Fruit fly (Drosophila melanogaster): ENCODE data around the gene CG13075.

DNA sequence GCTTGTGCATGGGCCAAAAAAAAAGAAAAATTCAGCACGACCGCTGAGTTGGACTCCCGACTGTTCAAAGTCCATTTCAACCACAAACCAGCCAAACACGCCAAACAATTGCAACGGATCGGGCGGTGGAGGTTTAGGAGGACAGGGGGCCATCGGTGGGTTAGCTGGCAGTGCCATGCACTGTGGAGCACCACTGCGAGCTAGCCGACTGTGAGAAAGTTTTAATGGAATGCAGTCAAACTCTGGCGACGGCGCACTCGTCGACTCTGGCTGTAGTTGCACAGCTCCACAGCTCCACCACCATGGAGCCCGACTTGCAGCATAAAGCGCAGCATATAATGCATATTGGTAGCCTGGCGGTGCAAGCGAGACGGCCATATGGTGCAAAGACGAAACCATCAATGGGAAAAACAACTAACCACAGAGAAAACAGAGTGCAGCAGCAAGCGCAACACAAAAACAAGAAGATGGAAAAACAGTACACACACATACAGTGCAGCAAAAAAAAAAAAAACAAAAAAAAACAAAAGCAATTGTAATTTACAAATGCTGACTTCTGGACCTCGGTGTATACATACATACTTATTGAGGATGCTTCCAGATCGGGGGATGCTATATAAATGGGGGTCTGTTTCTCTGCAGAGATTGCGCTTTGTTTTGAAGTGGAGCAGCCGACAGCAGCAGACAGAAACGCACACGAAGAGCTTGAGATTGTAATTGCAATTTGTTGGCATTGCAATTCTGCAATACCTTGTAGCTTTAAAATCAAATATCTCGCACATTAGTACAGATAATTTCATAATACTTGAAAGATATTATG lies 42.3 kb upstream of the CG13075 start:
- no peak for TF ChIP-seq Clk (GFP tag; optimal IDR thresholded peaks at IDR 0.05)
- no peak for TF ChIP-seq bab1 (GFP tag; optimal IDR thresholded peaks at IDR 0.05)
- no peak for TF ChIP-seq pad (GFP tag; optimal IDR thresholded peaks at IDR 0.05)
- peak; percentile 8 for TF ChIP-seq Hr96 (GFP tag; optimal IDR thresholded peaks at IDR 0.05)
- no peak for TF ChIP-seq Crg-1 (GFP tag; optimal IDR thresholded peaks at IDR 0.05)
- no peak for TF ChIP-seq kay (GFP tag; ENCODE audit: borderline replicate concordance)
- no peak for TF ChIP-seq CG14711 (tag; optimal IDR thresholded peaks at IDR 0.05)
- TF ChIP-seq CG1620 (GFP tag; optimal IDR thresholded peaks at IDR 0.05) = no peak

Data from whole organism, adult.